Fruit fly (Drosophila melanogaster) whole organism, embryonic: ENCODE results near the gene CG34008.
A peak's percentile ranks its signal among the peaks of the same experiment; 100 is the strongest.

Experiments used
- ATbp ChIP-seq: fragments of 200-800 bp; sonication (Bioruptor generic); optimal IDR thresholded peaks from 2 replicates; lab custom pipeline; 2017; ENCODE audit warnings: missing biosample characterization, mild to moderate bottlenecking, missing genetic modification characterization, missing genetic modification reagents
- Adf1 ChIP-seq: fragments of 200-800 bp; sonication (Bioruptor generic); IDR thresholded peaks from 2 replicates; pipeline ENCODE4 v1.3.6; 2022; ENCODE audit warnings: missing biosample characterization, missing genetic modification characterization
- Antp ChIP-seq: fragments of 200-800 bp; sonication (Bioruptor generic); optimal IDR thresholded peaks from 3 replicates; lab custom pipeline; 2016; ENCODE audit warnings: missing biosample characterization, missing genetic modification characterization
- Atf3 ChIP-seq: fragments of 200-800 bp; sonication (Bioruptor generic); optimal IDR thresholded peaks from 3 replicates; lab custom pipeline; 2016; ENCODE audit warnings: missing biosample characterization, missing genetic modification characterization
- Bdp1 ChIP-seq: fragments of 200-800 bp; sonication (Bioruptor generic); optimal IDR thresholded peaks from 3 replicates; lab custom pipeline; 2016; ENCODE audit warnings: missing biosample characterization, missing genetic modification characterization
- Blimp-1 ChIP-seq: fragments of 200-800 bp; sonication (Bioruptor generic); optimal IDR thresholded peaks from 3 replicates; lab custom pipeline; 2018; ENCODE audit warnings: missing biosample characterization, missing genetic modification characterization, mild to moderate bottlenecking, moderate library complexity, missing genetic modification reagents
- CG10366 ChIP-seq: fragments of 200-800 bp; sonication (Bioruptor generic); IDR thresholded peaks from 2 replicates; pipeline ENCODE4 v1.3.6; 2022; ENCODE audit warnings: missing biosample characterization, missing genetic modification characterization
- CG12236 ChIP-seq: fragments of 200-800 bp; sonication (Bioruptor generic); optimal IDR thresholded peaks from 2 replicates; lab custom pipeline; 2016; ENCODE audit warnings: missing biosample characterization, missing genetic modification characterization
- CG12391 ChIP-seq: fragments of 200-800 bp; sonication (Bioruptor generic); optimal IDR thresholded peaks from 3 replicates; lab custom pipeline; 2018; ENCODE audit warnings: missing biosample characterization, mild to moderate bottlenecking, missing genetic modification characterization, moderate library complexity
- CG12942 ChIP-seq: fragments of 200-800 bp; sonication (Bioruptor generic); optimal IDR thresholded peaks from 3 replicates; lab custom pipeline; 2016; ENCODE audit warnings: missing biosample characterization, missing genetic modification characterization
- CG14860 ChIP-seq: fragments of 200-800 bp; sonication (Bioruptor generic); IDR thresholded peaks from 3 replicates; pipeline ENCODE4 v1.3.6; 2022; ENCODE audit warnings: missing biosample characterization, missing genetic modification characterization; ENCODE audit not compliant: partially characterized antibody
- CG1529 ChIP-seq: fragments of 200-800 bp; sonication (Bioruptor generic); optimal IDR thresholded peaks from 3 replicates; lab custom pipeline; 2018; ENCODE audit warnings: missing biosample characterization, missing genetic modification characterization
- CG16779 ChIP-seq: fragments of 200-800 bp; sonication (Bioruptor generic); IDR thresholded peaks from 2 replicates; pipeline ENCODE4 v1.3.6; 2022; ENCODE audit warnings: missing biosample characterization, missing genetic modification characterization
- CG17186 ChIP-seq: fragments of 200-800 bp; sonication (Bioruptor generic); optimal IDR thresholded peaks from 3 replicates; lab custom pipeline; 2017; ENCODE audit warnings: missing biosample characterization, missing genetic modification reagents, missing genetic modification characterization
- CG2199 ChIP-seq: fragments of 200-800 bp; sonication (Bioruptor generic); IDR thresholded peaks from 3 replicates; pipeline ENCODE4 v1.3.6; 2022; ENCODE audit warnings: missing biosample characterization, missing genetic modification characterization
- CG2712 ChIP-seq: fragments of 200-800 bp; optimal IDR thresholded peaks from 3 replicates; lab custom pipeline; 2019; ENCODE audit warnings: missing biosample characterization, mild to moderate bottlenecking, missing genetic modification characterization, moderate library complexity
- CG34224 ChIP-seq: fragments of 200-800 bp; sonication (Bioruptor generic); IDR thresholded peaks from 3 replicates; pipeline ENCODE4 v1.3.6; 2022; ENCODE audit warnings: missing biosample characterization, missing genetic modification characterization; ENCODE audit not compliant: partially characterized antibody
- CG34422 ChIP-seq: fragments of 200-800 bp; sonication (Bioruptor generic); IDR thresholded peaks from 3 replicates; pipeline ENCODE4 v1.3.6; 2022; ENCODE audit warnings: missing biosample characterization, missing genetic modification characterization
- CG42726 ChIP-seq: fragments of 200-800 bp; sonication (Bioruptor generic); IDR thresholded peaks from 2 replicates; pipeline ENCODE4 v1.3.6; 2022; ENCODE audit warnings: missing biosample characterization, missing genetic modification characterization; ENCODE audit not compliant: partially characterized antibody
- CG7372 ChIP-seq: fragments of 200-800 bp; sonication (Bioruptor generic); IDR thresholded peaks from 2 replicates; pipeline ENCODE4 v1.3.6; 2022; ENCODE audit warnings: missing biosample characterization, missing genetic modification characterization
- CG7987 ChIP-seq: fragments of 200-800 bp; sonication (Bioruptor generic); optimal IDR thresholded peaks from 2 replicates; lab custom pipeline; 2018; ENCODE audit warnings: missing biosample characterization, mild to moderate bottlenecking, missing genetic modification characterization, moderate library complexity
- CG9727 ChIP-seq: fragments of 200-800 bp; sonication (Bioruptor generic); optimal IDR thresholded peaks from 3 replicates; lab custom pipeline; 2017; ENCODE audit warnings: missing biosample characterization, mild to moderate bottlenecking, missing genetic modification characterization
- D19B ChIP-seq: fragments of 200-800 bp; sonication (Bioruptor generic); optimal IDR thresholded peaks from 2 replicates; lab custom pipeline; 2017; ENCODE audit warnings: missing biosample characterization, mild to moderate bottlenecking, missing genetic modification characterization
- Hmr ChIP-seq: fragments of 200-800 bp; sonication (Bioruptor generic); optimal IDR thresholded peaks from 3 replicates; lab custom pipeline; 2017; ENCODE audit warnings: mild to moderate bottlenecking, missing biosample characterization, missing genetic modification reagents, missing genetic modification characterization
- Hr51 ChIP-seq, 2 experiments: fragments of 200-800 bp; sonication (Bioruptor generic); optimal IDR thresholded peaks; 2 replicates in 1 of 2; 3 replicates in 1 of 2; lab custom pipeline; 2016 to 2018; ENCODE audit warnings: missing biosample characterization in 2 of 2, missing genetic modification characterization in 2 of 2, mild to moderate bottlenecking in 1 of 2, moderate library complexity in 1 of 2
- Hr78 ChIP-seq, 2 experiments: fragments of 200-800 bp in 1 of 2; fragments of >200 bp in 1 of 2; sonication (Bioruptor generic) in 1 of 2; optimal IDR thresholded peaks; 2 replicates each; lab custom pipeline; 2017 to 2019; ENCODE audit warnings: missing biosample characterization in 2 of 2, missing genetic modification characterization in 2 of 2, mild to moderate bottlenecking in 1 of 2, moderate library complexity in 1 of 2
- Nf-YC ChIP-seq: fragments of 200-800 bp; optimal IDR thresholded peaks from 3 replicates; lab custom pipeline; 2019; ENCODE audit warnings: missing biosample characterization, mild to moderate bottlenecking, missing genetic modification characterization, moderate library complexity
- PHDP ChIP-seq: fragments of 200-800 bp; sonication (Bioruptor generic); optimal IDR thresholded peaks from 3 replicates; lab custom pipeline; 2018; ENCODE audit warnings: missing biosample characterization, mild to moderate bottlenecking, missing genetic modification characterization, moderate library complexity
- Pdp1 ChIP-seq, 2 experiments: fragments of 200-800 bp; sonication (Bioruptor generic); optimal IDR thresholded peaks; 3 replicates each; lab custom pipeline; 2016; ENCODE audit warnings: missing biosample characterization in 2 of 2, missing genetic modification characterization in 2 of 2, mild to moderate bottlenecking in 1 of 2, moderate library complexity in 1 of 2
- Sry-δ ChIP-seq: fragments of 200-800 bp; sonication (Bioruptor generic); optimal IDR thresholded peaks from 2 replicates; lab custom pipeline; 2016; ENCODE audit warnings: missing biosample characterization, missing genetic modification characterization
- Xbp1 ChIP-seq: fragments of 200-800 bp; sonication (Bioruptor generic); optimal IDR thresholded peaks from 3 replicates; lab custom pipeline; 2016; ENCODE audit warnings: missing biosample characterization, mild to moderate bottlenecking, missing genetic modification characterization
- danr ChIP-seq: fragments of 200-800 bp; sonication (Bioruptor generic); IDR thresholded peaks from 2 replicates; pipeline ENCODE4 v1.3.6; 2022; ENCODE audit warnings: missing biosample characterization, missing genetic modification characterization
- gsb-n ChIP-seq: fragments of 200-800 bp; sonication (Bioruptor generic); optimal IDR thresholded peaks from 3 replicates; lab custom pipeline; 2018; ENCODE audit warnings: missing biosample characterization, mild to moderate bottlenecking, missing genetic modification characterization
- hb ChIP-seq: fragments of 200-800 bp; sonication (Bioruptor generic); IDR thresholded peaks from 3 replicates; pipeline ENCODE4 v1.3.6; 2022; ENCODE audit warnings: missing biosample characterization, missing genetic modification characterization; ENCODE audit not compliant: partially characterized antibody
- lab ChIP-seq: fragments of 200-800 bp; sonication (Bioruptor generic); optimal IDR thresholded peaks from 3 replicates; lab custom pipeline; 2017; ENCODE audit warnings: missing biosample characterization, missing genetic modification characterization, mild to moderate bottlenecking, moderate library complexity, missing genetic modification reagents
- lmd ChIP-seq: fragments of 200-800 bp; sonication (Bioruptor generic); IDR thresholded peaks from 2 replicates; pipeline ENCODE4 v1.3.6; 2022; ENCODE audit warnings: missing biosample characterization, missing genetic modification characterization
- nau ChIP-seq: fragments of 200-800 bp; sonication (Bioruptor generic); optimal IDR thresholded peaks from 3 replicates; lab custom pipeline; 2017; ENCODE audit warnings: missing biosample characterization, mild to moderate bottlenecking, missing genetic modification characterization, missing genetic modification reagents
- pan ChIP-seq, 4 experiments: fragments of >200 bp in 3 of 4; fragments of 200-800 bp in 1 of 4; sonication (Bioruptor generic) in 1 of 4; optimal IDR thresholded peaks in 3 of 4; IDR thresholded peaks in 1 of 4; 2 replicates each; pipeline versions ENCODE4 v1.3.6 to Lab custom; 2017 to 2022; ENCODE audit warnings: missing biosample characterization in 2 of 4, missing genetic modification characterization in 2 of 4, mixed read lengths in 1 of 4
- pb ChIP-seq: fragments of 200-800 bp; sonication (Bioruptor generic); optimal IDR thresholded peaks from 3 replicates; lab custom pipeline; 2016; ENCODE audit warnings: missing biosample characterization, missing genetic modification characterization
- ranshi ChIP-seq: fragments of 200-800 bp; sonication (Bioruptor generic); IDR thresholded peaks from 2 replicates; pipeline ENCODE4 v1.3.6; 2022; ENCODE audit warnings: missing biosample characterization, missing genetic modification characterization
- sens ChIP-seq: fragments of 200-800 bp; sonication (Bioruptor generic); peaks from one replicate; lab custom pipeline; 2016; ENCODE audit warnings: missing biosample characterization, missing genetic modification characterization
- so ChIP-seq: fragments of 200-800 bp; sonication (Bioruptor generic); IDR thresholded peaks from 3 replicates; pipeline ENCODE4 v1.3.6; 2022; ENCODE audit warnings: missing biosample characterization, missing genetic modification characterization
- sob ChIP-seq: fragments of 200-800 bp; sonication (Bioruptor generic); IDR thresholded peaks from 2 replicates; pipeline ENCODE4 v1.3.6; 2022; ENCODE audit warnings: missing biosample characterization, missing genetic modification characterization
- trem ChIP-seq: fragments of 200-800 bp; optimal IDR thresholded peaks from 3 replicates; lab custom pipeline; 2019; ENCODE audit warnings: missing biosample characterization, mild to moderate bottlenecking, missing genetic modification characterization, moderate library complexity
- trh ChIP-seq: fragments of 200-800 bp; sonication (Bioruptor generic); optimal IDR thresholded peaks from 2 replicates; lab custom pipeline; 2016; ENCODE audit warnings: missing biosample characterization, missing genetic modification characterization
- vnd ChIP-seq: fragments of 200-800 bp; sonication (Bioruptor generic); IDR thresholded peaks from 3 replicates; pipeline ENCODE4 v1.3.6; 2022; ENCODE audit warnings: missing biosample characterization, missing genetic modification characterization; ENCODE audit not compliant: partially characterized antibody
- zfh1 ChIP-seq: fragments of 200-800 bp; sonication (Bioruptor generic); IDR thresholded peaks from 3 replicates; pipeline ENCODE4 v1.3.6; 2022; ENCODE audit warnings: missing biosample characterization, missing genetic modification characterization

The CG34008 gene

dm6 chr3R:20592517-20593462, 11.5 kb upstream of the CG34008 start, which contains the start of the genes Pus1 and bon (continued):
- TF ChIP-seq lmd (GFP tag; lab: Robert Waterston, UW): no peak
- TF ChIP-seq sob (GFP tag; lab: Robert Waterston, UW): peak; percentile 22; the same call in 1 of the 2 replicates
- TF ChIP-seq pb (GFP tag; lab: Kevin White, UChicago): no peak
- peak; percentile 15 for TF ChIP-seq Hmr (GFP tag; lab: Kevin White, UChicago)
- peak; percentile 32 for TF ChIP-seq CG7987 (GFP tag; lab: Kevin White, UChicago)
- peak; percentile 37; the same call in 1 of the 3 replicates for TF ChIP-seq zfh1 (GFP tag; lab: Robert Waterston, UW)
- TF ChIP-seq vnd (GFP tag; lab: Robert Waterston, UW): no peak
- TF ChIP-seq CG7372 (GFP tag; lab: Robert Waterston, UW): no peak
- TF ChIP-seq gsb-n (tag; lab: Kevin White, UChicago): no peak
- no peak for TF ChIP-seq nau (GFP tag; lab: Kevin White, UChicago)
- peak; percentile 20; the same call in 1 of the 3 replicates for TF ChIP-seq CG34224 (GFP tag; lab: Robert Waterston, UW)
- peak; percentile 49 for TF ChIP-seq Antp
- TF ChIP-seq CG1529 (GFP tag; lab: Kevin White, UChicago): no peak
- peak; percentile 89 for TF ChIP-seq sens
- no peak for TF ChIP-seq trh (GFP tag; lab: Kevin White, UChicago)
- no peak for TF ChIP-seq CG42726 (GFP tag; lab: Robert Waterston, UW)
- no peak for TF ChIP-seq CG12236 (GFP tag; lab: Kevin White, UChicago)
- TF ChIP-seq PHDP: no peak
- peak; percentile 23 for TF ChIP-seq CG12391 (tag; lab: Kevin White, UChicago)
- TF ChIP-seq Blimp-1: peak; percentile 51
- no peak for TF ChIP-seq Hr51 (GFP tag; optimal IDR thresholded peaks at IDR 0.05; lab: Kevin White, UChicago)
- no peak for TF ChIP-seq Hr78 (GFP tag; optimal IDR thresholded peaks at IDR 0.05; lab: Kevin White, UChicago)
- 0 out of 3 replicates have a peak, but pooled peaks have one; percentile 16 for TF ChIP-seq CG2199 (GFP tag; lab: Robert Waterston, UW)
- TF ChIP-seq trem (tag; lab: Kevin White, UChicago): peak; percentile 51
- no peak for TF ChIP-seq D19B (GFP tag; lab: Kevin White, UChicago)
- TF ChIP-seq CG17186 (GFP tag; lab: Kevin White, UChicago): peak; percentile 64
- TF ChIP-seq Adf1 (GFP tag; lab: Robert Waterston, UW): no peak
- TF ChIP-seq Sry-δ (GFP tag; lab: Kevin White, UChicago): peak; percentile 39
- no peak for TF ChIP-seq ATbp (GFP tag; lab: Kevin White, UChicago)
- peak; percentile 39 for TF ChIP-seq Xbp1 (GFP tag; lab: Kevin White, UChicago)
- TF ChIP-seq danr: no peak
- TF ChIP-seq CG16779 (GFP tag; lab: Robert Waterston, UW): no peak
- no peak for TF ChIP-seq hb
- no peak for TF ChIP-seq Bdp1 (GFP tag; lab: Kevin White, UChicago)
- TF ChIP-seq Pdp1 (GFP tag; optimal IDR thresholded peaks at IDR 0.05; lab: Kevin White, UChicago): peak in 1 of 2 experiments; percentile 87
- TF ChIP-seq lab (GFP tag; lab: Kevin White, UChicago): no peak
- peak; percentile 33 for TF ChIP-seq CG2712 (tag; lab: Kevin White, UChicago)
- TF ChIP-seq pan (optimal IDR thresholded peaks at IDR 0.05; lab: Kevin White, UChicago): no peak
- peak in 1 of 2 experiments; percentile 5 for TF ChIP-seq pan (GFP tag; optimal IDR thresholded peaks at IDR 0.05 in 1 of 2, IDR thresholded peaks at IDR 0.05 in 1 of 2)
- TF ChIP-seq CG10366 (GFP tag; lab: Robert Waterston, UW): no peak
- no peak for TF ChIP-seq CG9727
- no peak for TF ChIP-seq ranshi (GFP tag; lab: Robert Waterston, UW)
- 0 out of 3 replicates have a peak, but pooled peaks have one; percentile 7 for TF ChIP-seq CG14860 (GFP tag; lab: Robert Waterston, UW)
- TF ChIP-seq so (GFP tag; lab: Robert Waterston, UW): no peak
- TF ChIP-seq Nf-YC (tag; lab: Kevin White, UChicago): peak; percentile 42
- peak; percentile 72; the same call in 2 of the 3 replicates for TF ChIP-seq CG34422 (GFP tag; lab: Robert Waterston, UW)
- TF ChIP-seq CG12942 (GFP tag; lab: Kevin White, UChicago): no peak
- TF ChIP-seq Atf3 (GFP tag; lab: Kevin White, UChicago): peak; percentile 17
